Worm (Caenorhabditis elegans) whole organism, L4 larva: ENCODE results near the gene Y116A8C.10.
A peak's percentile ranks its signal among the peaks of the same experiment; 100 is the strongest.

ENCODE experiments used
- F26F4.8 ChIP-seq: fragments of 200-800 bp; sonication (Bioruptor generic); conservative IDR thresholded peaks from 2 replicates; pipeline ENCODE4 v1.3.6; 2022; ENCODE audit warnings: missing genetic modification characterization, missing compliant biosample characterization
- R02D3.7 ChIP-seq: fragments of 150-350 bp; sonication (generic microtip); optimal IDR thresholded peaks from 3 replicates; lab custom pipeline; 2014; ENCODE audit warnings: missing biosample characterization, missing genetic modification characterization
- Y48G9A.11 ChIP-seq: fragments of 200-800 bp; sonication (Bioruptor generic); IDR thresholded peaks from 2 replicates; pipeline ENCODE4 v1.3.6; 2022; ENCODE audit warnings: missing genetic modification reagents, missing genetic modification characterization, missing compliant biosample characterization
- Y5F2A.4 ChIP-seq: fragments of 200-800 bp; sonication (Bioruptor generic); optimal IDR thresholded peaks from 2 replicates; lab custom pipeline; 2018; ENCODE audit warnings: mild to moderate bottlenecking, missing genetic modification characterization, missing compliant biosample characterization
- aha-1 ChIP-seq: fragments of 150-350 bp; peaks from one replicate; lab custom pipeline; 2014; ENCODE audit warnings: missing biosample characterization, missing genetic modification characterization
- attf-4 ChIP-seq: sonication (generic microtip); optimal IDR thresholded peaks from 3 replicates; lab custom pipeline; 2017; ENCODE audit warnings: missing biosample characterization, missing genetic modification characterization
- ceh-28 ChIP-seq: fragments of 150-350 bp; optimal IDR thresholded peaks from 2 replicates; lab custom pipeline; 2014; ENCODE audit warnings: missing biosample characterization, missing genetic modification reagents, missing genetic modification characterization
- ceh-62 ChIP-seq: sonication (generic microtip); optimal IDR thresholded peaks from 2 replicates; lab custom pipeline; 2017; ENCODE audit warnings: missing biosample characterization, missing genetic modification characterization
- ceh-82 ChIP-seq: sonication (generic microtip); optimal IDR thresholded peaks from 2 replicates; lab custom pipeline; 2017; ENCODE audit warnings: missing biosample characterization, missing genetic modification characterization
- daf-19 ChIP-seq: fragments of 200-800 bp; sonication (Bioruptor generic); conservative IDR thresholded peaks from 2 replicates; pipeline ENCODE4 v1.3.6; 2022; ENCODE audit warnings: missing genetic modification characterization, missing compliant biosample characterization
- daf-8 ChIP-seq: fragments of 200-800 bp; sonication (Bioruptor generic); IDR thresholded peaks from 2 replicates; pipeline ENCODE4 v1.3.6; 2022; ENCODE audit warnings: missing genetic modification characterization, missing compliant biosample characterization
- dve-1 ChIP-seq: sonication (generic microtip); optimal IDR thresholded peaks from 2 replicates; lab custom pipeline; 2017; ENCODE audit warnings: antibody characterized with exemption, mild to moderate bottlenecking, missing genetic modification characterization, missing compliant biosample characterization; ENCODE audit not compliant: insufficient read depth
- fkh-10 ChIP-seq: fragments of 150-350 bp; optimal IDR thresholded peaks from 2 replicates; lab custom pipeline; 2014; ENCODE audit warnings: missing biosample characterization, missing genetic modification reagents, missing genetic modification characterization
- hif-1 ChIP-seq, 2 experiments: sonication (generic microtip); optimal IDR thresholded peaks; 2 replicates each; lab custom pipeline; 2016 to 2017; ENCODE audit warnings: missing compliant biosample characterization in 2 of 2, missing genetic modification characterization in 2 of 2, missing genetic modification reagents in 2 of 2, missing genotype in 2 of 2, mild to moderate bottlenecking in 1 of 2
- hlh-11 ChIP-seq: fragments of 200-800 bp; sonication (Bioruptor generic); optimal IDR thresholded peaks from 2 replicates; lab custom pipeline; 2018; ENCODE audit warnings: mild to moderate bottlenecking, missing genetic modification characterization, missing compliant biosample characterization
- hlh-30 ChIP-seq: sonication (generic microtip); optimal IDR thresholded peaks from 2 replicates; lab custom pipeline; 2017; ENCODE audit warnings: antibody characterized with exemption, mild to moderate bottlenecking, missing genetic modification characterization, missing compliant biosample characterization; ENCODE audit not compliant: insufficient read depth
- hmg-1.1 ChIP-seq: fragments of 200-800 bp; sonication (Bioruptor generic); IDR thresholded peaks from 2 replicates; pipeline ENCODE4 v1.3.6; 2022; ENCODE audit warnings: missing genetic modification reagents, missing genetic modification characterization, missing compliant biosample characterization
- lin-38 ChIP-seq: fragments of 200-800 bp; sonication (Bioruptor generic); IDR thresholded peaks from 2 replicates; pipeline ENCODE4 v1.3.6; 2022; ENCODE audit warnings: missing genetic modification reagents, missing genetic modification characterization, missing compliant biosample characterization
- madf-9 ChIP-seq: fragments of 200-800 bp; sonication (Bioruptor generic); conservative IDR thresholded peaks from 2 replicates; pipeline ENCODE4 v1.3.6; 2022; ENCODE audit warnings: missing genetic modification reagents, missing genetic modification characterization, missing compliant biosample characterization
- mdt-29 ChIP-seq: fragments of 200-800 bp; sonication (Bioruptor generic); IDR thresholded peaks from 2 replicates; pipeline ENCODE4 v1.3.6; 2022; ENCODE audit warnings: missing genetic modification reagents, missing genetic modification characterization, missing compliant biosample characterization
- mxl-2 ChIP-seq: fragments of 200-800 bp; sonication (Bioruptor generic); conservative IDR thresholded peaks from 2 replicates; pipeline ENCODE4 v1.3.6; 2022; ENCODE audit warnings: missing genetic modification reagents, missing genetic modification characterization, missing compliant biosample characterization
- nhr-237 ChIP-seq: sonication (generic microtip); optimal IDR thresholded peaks from 2 replicates; lab custom pipeline; 2017; ENCODE audit warnings: missing biosample characterization, missing genetic modification characterization
- nhr-25 ChIP-seq: sonication (generic microtip); optimal IDR thresholded peaks from 2 replicates; lab custom pipeline; 2017; ENCODE audit warnings: missing genetic modification characterization, mild to moderate bottlenecking, missing compliant biosample characterization, antibody characterized with exemption, moderate library complexity, borderline replicate concordance; ENCODE audit not compliant: insufficient read depth
- nhr-42 ChIP-seq: fragments of 200-800 bp; sonication (Bioruptor generic); IDR thresholded peaks from 2 replicates; pipeline ENCODE4 v1.3.6; 2022; ENCODE audit warnings: missing genetic modification characterization, missing compliant biosample characterization
- nhr-6 ChIP-seq: fragments of 150-350 bp; optimal IDR thresholded peaks from 2 replicates; lab custom pipeline; 2014; ENCODE audit warnings: missing biosample characterization, missing genetic modification characterization
- php-3 ChIP-seq: fragments of 200-800 bp; sonication (Bioruptor generic); IDR thresholded peaks from 2 replicates; pipeline ENCODE4 v1.3.6; 2022; ENCODE audit warnings: missing genetic modification reagents, missing genetic modification characterization, missing compliant biosample characterization
- saeg-2 ChIP-seq: fragments of 200-800 bp; sonication (Bioruptor generic); IDR thresholded peaks from 2 replicates; pipeline ENCODE4 v1.3.6; 2022; ENCODE audit warnings: missing genetic modification reagents, missing genetic modification characterization, missing compliant biosample characterization
- set-16 ChIP-seq: fragments of 200-800 bp; sonication (Bioruptor generic); IDR thresholded peaks from 2 replicates; pipeline ENCODE4 v1.3.6; 2022; ENCODE audit warnings: missing genetic modification reagents, missing genetic modification characterization, missing compliant biosample characterization
- snpc-1.2 ChIP-seq: fragments of 200-800 bp; sonication (Bioruptor generic); IDR thresholded peaks from 2 replicates; pipeline ENCODE4 v1.3.6; 2022; ENCODE audit warnings: missing genetic modification reagents, missing genetic modification characterization, missing compliant biosample characterization
- unc-130 ChIP-seq: sonication (generic microtip); optimal IDR thresholded peaks from 2 replicates; lab custom pipeline; 2016; ENCODE audit warnings: missing genetic modification reagents, missing genetic modification characterization, missing compliant biosample characterization
- unc-62 ChIP-seq, 3 experiments: fragments of 150-350 bp in 1 of 3; sonication (generic microtip); optimal IDR thresholded peaks in 2 of 3; peaks in 1 of 3; 1 replicate in 1 of 3; 2 replicates in 2 of 3; lab custom pipeline; 2014 to 2017; ENCODE audit warnings: missing biosample characterization in 3 of 3, missing genetic modification characterization in 3 of 3, missing genetic modification reagents in 3 of 3, missing genotype in 1 of 3
- zip-2 ChIP-seq: fragments of 150-350 bp; optimal IDR thresholded peaks from 2 replicates; lab custom pipeline; 2014; ENCODE audit warnings: missing biosample characterization, missing genetic modification characterization
- ztf-7 ChIP-seq: fragments of 150-350 bp; optimal IDR thresholded peaks from 2 replicates; lab custom pipeline; 2014; ENCODE audit warnings: missing biosample characterization, missing genetic modification characterization

Y116A8C.10 gene

ce11 chrIV:16946746-16947145 lies 7.8 kb upstream of the Y116A8C.10 start, which contains the start of the genes Y116A8C.9 and arf-6 (continued):
- TF ChIP-seq lin-38 (GFP tag; lab: Robert Waterston, UW): peak; percentile 59
- no peak for TF ChIP-seq ceh-62 (tag; lab: Kevin White, UChicago)
- peak; percentile 11 for TF ChIP-seq nhr-6 (tag; lab: Kevin White, UChicago)
- TF ChIP-seq nhr-42 (GFP tag; lab: Robert Waterston, UW): peak; percentile 57; the same call in 1 of the 2 replicates
- peak; percentile 81 for TF ChIP-seq snpc-1.2
- peak; percentile 44; the same call in 1 of the 2 replicates for TF ChIP-seq madf-9 (GFP tag; lab: Robert Waterston, UW)
- TF ChIP-seq hlh-30 (tag; lab: Kevin White, UChicago): peak; percentile 62
- TF ChIP-seq mdt-29 (GFP tag; lab: Robert Waterston, UW): no peak
- TF ChIP-seq ceh-28 (tag; lab: Kevin White, UChicago): peak; percentile 46

- peak in 1 of 2 experiments; percentile 13 for TF ChIP-seq unc-62 (GFP tag; optimal IDR thresholded peaks at IDR 0.05 in 1 of 2; lab: Kevin White, UChicago)
- no peak for TF ChIP-seq unc-62 (tag; optimal IDR thresholded peaks at IDR 0.05; lab: Kevin White, UChicago)
- no peak for TF ChIP-seq dve-1
- peak; percentile 94 for TF ChIP-seq set-16 (GFP tag; lab: Robert Waterston, UW)
Observed at ce11 chrIV:16936053-16936452, 2.8 kb downstream of the Y116A8C.10 start.

ce11 chrIV:16931077-16931476 lies 7.8 kb downstream of the Y116A8C.10 start, which contains the start of gene Y116A8C.49:
Gene Y116A8C.49, minus strand, starts transcription at chrIV:16931177.
- no peak for TF ChIP-seq nhr-237 (tag; lab: Kevin White, UChicago)
- TF ChIP-seq unc-130 (GFP tag; lab: Kevin White, UChicago): no peak
- no peak for TF ChIP-seq hif-1 (tag; optimal IDR thresholded peaks at IDR 0.05; lab: Kevin White, UChicago)
- TF ChIP-seq dve-1: no peak
- TF ChIP-seq daf-19 (GFP tag; lab: Robert Waterston, UW): no peak
- no peak for TF ChIP-seq hlh-30 (tag; lab: Kevin White, UChicago)
- TF ChIP-seq ceh-28 (tag; lab: Kevin White, UChicago): no peak
- no peak for TF ChIP-seq mxl-2 (GFP tag; lab: Robert Waterston, UW)
- TF ChIP-seq hmg-1.1: no peak
- no peak for TF ChIP-seq Y5F2A.4 (GFP tag; lab: Kevin White, UChicago)
- TF ChIP-seq ceh-82: no peak
- no peak for TF ChIP-seq F26F4.8
- TF ChIP-seq, all 104 proteins: peak for 0

- TF ChIP-seq unc-62 (GFP tag; optimal IDR thresholded peaks at IDR 0.05 in 1 of 2; lab: Kevin White, UChicago) (peak in 1 of 2 experiments; percentile 55), unc-62 (tag; optimal IDR thresholded peaks at IDR 0.05; lab: Kevin White, UChicago) (no peak), aha-1 (tag; lab: Kevin White, UChicago) (peak; percentile 66), Y48G9A.11 (GFP tag; lab: Robert Waterston, UW) (no peak), attf-4 (tag; lab: Kevin White, UChicago) (no peak), set-16 (GFP tag; lab: Robert Waterston, UW) (no peak), R02D3.7 (tag; lab: Kevin White, UChicago) (no peak), ztf-7 (tag; lab: Kevin White, UChicago) (no peak), saeg-2 (GFP tag; lab: Robert Waterston, UW) (no peak), daf-8 (no peak), php-3 (GFP tag; lab: Robert Waterston, UW) (no peak), hlh-11 (tag; lab: Kevin White, UChicago) (no peak)
- TF ChIP-seq, all 104 proteins: peak for 2
Observed at ce11 chrIV:16926558-16926957, 12.3 kb downstream of the Y116A8C.10 start.

ce11 chrIV:16925363-16925863 lies 13.5 kb downstream of the Y116A8C.10 start:
- TF ChIP-seq fkh-10 (GFP tag; lab: Kevin White, UChicago) (no peak), snpc-1.2 (peak; percentile 70), nhr-25 (tag; lab: Kevin White, UChicago) (no peak), set-16 (GFP tag; lab: Robert Waterston, UW) (peak; percentile 88), zip-2 (tag; lab: Kevin White, UChicago) (no peak)
